Worm (Caenorhabditis elegans) whole organism, L1 larva: Measurements from ENCODE around the gene K10C9.4.

ENCODE experiments used
- C16A3.4 ChIP-seq: fragments of 150-350 bp; optimal IDR thresholded peaks from 2 replicates; lab custom pipeline; 2014; ENCODE audit warnings: missing biosample characterization, missing genetic modification characterization
- C34B4.2 ChIP-seq: sonication (generic microtip); optimal IDR thresholded peaks from 2 replicates; lab custom pipeline; 2017; ENCODE audit warnings: mild to moderate bottlenecking, missing genetic modification characterization, missing compliant biosample characterization
- F16B12.6 ChIP-seq: fragments of 150-350 bp; optimal IDR thresholded peaks from 2 replicates; lab custom pipeline; 2014; ENCODE audit warnings: missing biosample characterization, missing genetic modification characterization
- alr-1 ChIP-seq: fragments of 200-800 bp; sonication (Bioruptor generic); optimal IDR thresholded peaks from 2 replicates; lab custom pipeline; 2018; ENCODE audit warnings: borderline replicate concordance, mild to moderate bottlenecking, missing genetic modification characterization, missing compliant biosample characterization
- blmp-1 ChIP-seq: fragments of 150-350 bp; optimal IDR thresholded peaks from 2 replicates; lab custom pipeline; 2014; ENCODE audit warnings: missing biosample characterization, missing genetic modification characterization
- ceh-90 ChIP-seq: sonication (generic microtip); optimal IDR thresholded peaks from 2 replicates; lab custom pipeline; 2016; ENCODE audit warnings: missing genetic modification characterization, missing compliant biosample characterization
- efl-3 ChIP-seq: fragments of 200-800 bp; sonication (Bioruptor generic); optimal IDR thresholded peaks from 2 replicates; lab custom pipeline; 2018; ENCODE audit warnings: mild to moderate bottlenecking, missing genetic modification characterization, missing compliant biosample characterization
- egl-13 ChIP-seq: sonication (generic microtip); optimal IDR thresholded peaks from 2 replicates; lab custom pipeline; 2016; ENCODE audit warnings: missing genotype, missing genetic modification reagents, missing genetic modification characterization, missing compliant biosample characterization
- elt-3 ChIP-seq, 6 experiments: fragments of 150-350 bp in 1 of 6; sonication (generic microtip); optimal IDR thresholded peaks; 2 replicates each; lab custom pipeline; 2017 to 2018; ENCODE audit warnings: missing biosample characterization in 6 of 6, missing genetic modification characterization in 6 of 6, inconsistent platforms in 1 of 6
- fkh-4 ChIP-seq: sonication (generic microtip); optimal IDR thresholded peaks from 2 replicates; lab custom pipeline; 2016; ENCODE audit warnings: missing compliant biosample characterization, missing genetic modification characterization, borderline replicate concordance
- grh-1 ChIP-seq: fragments of 200-800 bp; sonication (Bioruptor generic); IDR thresholded peaks from 2 replicates; pipeline ENCODE4 v1.3.6; 2022; ENCODE audit warnings: missing genetic modification reagents, missing genetic modification characterization, missing compliant biosample characterization
- hlh-17 ChIP-seq: fragments of 200-800 bp; sonication (Bioruptor generic); optimal IDR thresholded peaks from 2 replicates; lab custom pipeline; 2018; ENCODE audit warnings: missing genetic modification characterization, mild to moderate bottlenecking, missing compliant biosample characterization, moderate library complexity, borderline replicate concordance
- hpl-2 ChIP-seq: fragments of 150-350 bp; optimal IDR thresholded peaks from 2 replicates; lab custom pipeline; 2014; ENCODE audit warnings: missing biosample characterization, missing genetic modification reagents, missing genetic modification characterization
- lin-13 ChIP-seq: fragments of 150-350 bp; optimal IDR thresholded peaks from 2 replicates; lab custom pipeline; 2014; ENCODE audit warnings: missing biosample characterization, missing genetic modification reagents, missing genetic modification characterization
- lin-14 ChIP-seq: fragments of 200-800 bp; sonication (Bioruptor generic); optimal IDR thresholded peaks from 2 replicates; lab custom pipeline; 2018; ENCODE audit warnings: mild to moderate bottlenecking, missing genetic modification characterization, moderate library complexity, missing compliant biosample characterization
- lin-39 ChIP-seq: fragments of 150-350 bp; optimal IDR thresholded peaks from 2 replicates; lab custom pipeline; 2014; ENCODE audit warnings: missing biosample characterization, missing genetic modification reagents, missing genetic modification characterization
- lir-3 ChIP-seq: sonication (generic microtip); optimal IDR thresholded peaks from 2 replicates; lab custom pipeline; 2016; ENCODE audit warnings: mild to moderate bottlenecking, missing genetic modification characterization, moderate library complexity, missing compliant biosample characterization; ENCODE audit not compliant: poor library complexity
- mdl-1 ChIP-seq, 2 experiments: fragments of 150-350 bp; optimal IDR thresholded peaks; 2 replicates each; lab custom pipeline; 2014 to 2017; ENCODE audit warnings: missing biosample characterization in 2 of 2, missing genetic modification characterization in 2 of 2, inconsistent platforms in 1 of 2
- mep-1 ChIP-seq: fragments of 150-350 bp; optimal IDR thresholded peaks from 2 replicates; lab custom pipeline; 2014; ENCODE audit warnings: missing biosample characterization, missing genetic modification characterization
- nhr-20 ChIP-seq: sonication (generic microtip); optimal IDR thresholded peaks from 2 replicates; lab custom pipeline; 2016; ENCODE audit warnings: mild to moderate bottlenecking, missing genetic modification characterization, missing compliant biosample characterization
- nhr-28 ChIP-seq: fragments of 150-350 bp; optimal IDR thresholded peaks from 2 replicates; lab custom pipeline; 2014; ENCODE audit warnings: missing biosample characterization, missing genetic modification characterization
- nhr-47 ChIP-seq: sonication (generic microtip); optimal IDR thresholded peaks from 2 replicates; lab custom pipeline; 2016; ENCODE audit warnings: mild to moderate bottlenecking, missing genetic modification characterization, moderate library complexity, missing compliant biosample characterization
- nhr-71 ChIP-seq: sonication (generic microtip); optimal IDR thresholded peaks from 2 replicates; lab custom pipeline; 2016; ENCODE audit warnings: mild to moderate bottlenecking, missing genetic modification characterization, moderate library complexity, missing compliant biosample characterization
- nhr-76 ChIP-seq: sonication (generic microtip); optimal IDR thresholded peaks from 2 replicates; lab custom pipeline; 2017; ENCODE audit warnings: missing biosample characterization, missing genetic modification characterization
- nhr-85 ChIP-seq: sonication (generic microtip); peaks from one replicate; lab custom pipeline; 2016; ENCODE audit warnings: missing genetic modification characterization, inconsistent platforms, missing compliant biosample characterization
- nhr-90 ChIP-seq: sonication (generic microtip); optimal IDR thresholded peaks from 2 replicates; lab custom pipeline; 2016; ENCODE audit warnings: mild to moderate bottlenecking, missing genetic modification characterization, missing compliant biosample characterization; ENCODE audit not compliant: poor library complexity
- pag-3 ChIP-seq: sonication (generic microtip); optimal IDR thresholded peaks from 2 replicates; lab custom pipeline; 2017; ENCODE audit warnings: missing genetic modification characterization, mild to moderate bottlenecking, missing compliant biosample characterization, antibody characterized with exemption, borderline replicate concordance; ENCODE audit not compliant: insufficient read depth
- snpc-4 ChIP-seq: fragments of 150-350 bp; optimal IDR thresholded peaks from 2 replicates; lab custom pipeline; 2014; ENCODE audit warnings: missing biosample characterization, missing genetic modification characterization
- tlp-1 ChIP-seq: fragments of 150-350 bp; optimal IDR thresholded peaks from 2 replicates; lab custom pipeline; 2014; ENCODE audit warnings: missing biosample characterization, missing genetic modification characterization
- unc-30 ChIP-seq: sonication (generic microtip); optimal IDR thresholded peaks from 2 replicates; lab custom pipeline; 2017; ENCODE audit warnings: missing biosample characterization, missing genetic modification characterization
- xbp-1 ChIP-seq: sonication (generic microtip); optimal IDR thresholded peaks from 2 replicates; lab custom pipeline; 2016; ENCODE audit warnings: missing genetic modification characterization, missing compliant biosample characterization
- zip-4 ChIP-seq: fragments of 200-800 bp; sonication (Bioruptor generic); optimal IDR thresholded peaks from 2 replicates; lab custom pipeline; 2018; ENCODE audit warnings: mild to moderate bottlenecking, missing genetic modification characterization, moderate library complexity, missing compliant biosample characterization
- ztf-4 ChIP-seq: fragments of 150-350 bp; optimal IDR thresholded peaks from 2 replicates; lab custom pipeline; 2014; ENCODE audit warnings: missing biosample characterization, missing genetic modification characterization

Gene K10C9.4

ce11 chrV:1087983-1088382 lies 35.2 kb upstream of the K10C9.4 start, which contains the start of gene clec-203:
TSS of gene clec-203 (plus strand) at chrV:1088283.
- TF ChIP-seq efl-3 (GFP tag; lab: Kevin White, UChicago) (no peak), C16A3.4 (tag; lab: Kevin White, UChicago) (no peak), pag-3 (tag; lab: Kevin White, UChicago) (no peak), nhr-28 (tag; lab: Kevin White, UChicago) (no peak)
- TF ChIP-seq, all 84 proteins: peak for 0

- no peak for TF ChIP-seq ceh-90
- no peak for TF ChIP-seq tlp-1 (tag; lab: Kevin White, UChicago)
- TF ChIP-seq elt-3 (tag; optimal IDR thresholded peaks at IDR 0.05; lab: Kevin White, UChicago), result no peak
- TF ChIP-seq unc-30 (tag; lab: Kevin White, UChicago), result no peak
- TF ChIP-seq pag-3 (tag; lab: Kevin White, UChicago), result no peak
Observed at ce11 chrV:1084016-1084415, 31.2 kb upstream of the K10C9.4 start, which contains the start of gene Y50D4B.6. TSS of gene Y50D4B.6 (plus strand) at chrV:1084316.

- no peak for TF ChIP-seq egl-13 (tag; lab: Kevin White, UChicago)
Observed at ce11 chrV:1074946-1075345, 22.1 kb upstream of the K10C9.4 start, which contains the start of gene K10C9.1. TSS of gene K10C9.1 (plus strand) at chrV:1075246.

- TF ChIP-seq xbp-1 (tag; lab: Kevin White, UChicago), result no peak
- no peak for TF ChIP-seq nhr-47
- no peak for TF ChIP-seq fkh-4
- no peak for TF ChIP-seq blmp-1 (tag; lab: Kevin White, UChicago)
- no peak for TF ChIP-seq nhr-71
- no peak for TF ChIP-seq tlp-1 (tag; lab: Kevin White, UChicago)
- TF ChIP-seq lin-13 (GFP tag; lab: Kevin White, UChicago), result no peak
- no peak for TF ChIP-seq alr-1 (tag; lab: Kevin White, UChicago)
- TF ChIP-seq C34B4.2 (tag; lab: Kevin White, UChicago), result no peak
- TF ChIP-seq nhr-90, result no peak
- no peak for TF ChIP-seq nhr-20 (tag; lab: Kevin White, UChicago)
- TF ChIP-seq mep-1 (tag; lab: Kevin White, UChicago), result no peak
- no peak for TF ChIP-seq lin-39 (tag; lab: Kevin White, UChicago)
- no peak for TF ChIP-seq lin-14
- TF ChIP-seq mdl-1 (tag; optimal IDR thresholded peaks at IDR 0.05; lab: Kevin White, UChicago), result no peak
- TF ChIP-seq grh-1, result no peak
Observed at ce11 chrV:1067468-1067867, 14.7 kb upstream of the K10C9.4 start, which contains the start of gene K10C9.7. TSS of gene K10C9.7 (minus strand) at chrV:1067568.

ce11 chrV:1064491-1064890 lies 11.7 kb upstream of the K10C9.4 start, which contains the start of gene str-67:
TSS of gene str-67 (minus strand) at chrV:1064591.
- TF ChIP-seq mep-1 (tag; lab: Kevin White, UChicago) (no peak), pag-3 (tag; lab: Kevin White, UChicago) (no peak), ztf-4 (tag; lab: Kevin White, UChicago) (no peak), fkh-4 (no peak), F16B12.6 (tag; lab: Kevin White, UChicago) (no peak), nhr-85 (tag; lab: Kevin White, UChicago) (no peak), lir-3 (no peak), nhr-76 (tag; lab: Kevin White, UChicago) (no peak), zip-4 (GFP tag; lab: Kevin White, UChicago) (no peak), snpc-4 (no peak), hpl-2 (no peak), xbp-1 (tag; lab: Kevin White, UChicago) (no peak), nhr-47 (no peak), hlh-17 (GFP tag; lab: Kevin White, UChicago) (no peak), C34B4.2 (tag; lab: Kevin White, UChicago) (no peak)
